Fruit fly (Drosophila melanogaster) whole organism, embryonic: ENCODE measurements around the gene CG10208.

Experiments used
- Abd-B ChIP-seq: fragments of 200-800 bp; sonication (Bioruptor generic); optimal IDR thresholded peaks from 2 replicates; lab custom pipeline; 2018; ENCODE audit warnings: missing biosample characterization, mild to moderate bottlenecking, missing genetic modification characterization, moderate library complexity
- B-H1 ChIP-seq: fragments of 200-800 bp; sonication (Bioruptor generic); IDR thresholded peaks from 3 replicates; pipeline ENCODE4 v1.3.6; 2022; ENCODE audit warnings: missing biosample characterization, missing genetic modification characterization
- Bteb2 ChIP-seq: fragments of 200-800 bp; sonication (Bioruptor generic); optimal IDR thresholded peaks from 2 replicates; lab custom pipeline; 2016; ENCODE audit warnings: missing biosample characterization, missing genetic modification characterization
- CG11398 ChIP-seq: fragments of 200-800 bp; sonication (Bioruptor generic); optimal IDR thresholded peaks from 2 replicates; lab custom pipeline; 2016; ENCODE audit warnings: missing biosample characterization, missing genetic modification characterization
- CG12104 ChIP-seq: fragments of 200-800 bp; sonication (Bioruptor generic); optimal IDR thresholded peaks from 3 replicates; lab custom pipeline; 2016; ENCODE audit warnings: missing biosample characterization, missing genetic modification characterization
- CG12236 ChIP-seq: fragments of 200-800 bp; sonication (Bioruptor generic); optimal IDR thresholded peaks from 2 replicates; lab custom pipeline; 2016; ENCODE audit warnings: missing biosample characterization, missing genetic modification characterization
- CG12391 ChIP-seq: fragments of 200-800 bp; sonication (Bioruptor generic); optimal IDR thresholded peaks from 3 replicates; lab custom pipeline; 2018; ENCODE audit warnings: missing biosample characterization, mild to moderate bottlenecking, missing genetic modification characterization, moderate library complexity
- CG13296 ChIP-seq: fragments of 200-800 bp; sonication (Bioruptor generic); optimal IDR thresholded peaks from 3 replicates; lab custom pipeline; 2018; ENCODE audit warnings: missing biosample characterization, mild to moderate bottlenecking, missing genetic modification characterization
- CG14965 ChIP-seq: fragments of 200-800 bp; sonication (Bioruptor generic); optimal IDR thresholded peaks from 2 replicates; lab custom pipeline; 2016; ENCODE audit warnings: missing biosample characterization, missing genetic modification characterization, borderline replicate concordance
- CG17912 ChIP-seq: fragments of 200-800 bp; sonication (Bioruptor generic); optimal IDR thresholded peaks from 2 replicates; lab custom pipeline; 2018; ENCODE audit warnings: missing biosample characterization, mild to moderate bottlenecking, missing genetic modification characterization
- CG1792 ChIP-seq: fragments of 200-800 bp; sonication (Bioruptor generic); optimal IDR thresholded peaks from 2 replicates; lab custom pipeline; 2016; ENCODE audit warnings: missing biosample characterization, missing genetic modification characterization
- CG18476 ChIP-seq: fragments of 200-800 bp; sonication (Bioruptor generic); optimal IDR thresholded peaks from 2 replicates; lab custom pipeline; 2016; ENCODE audit warnings: missing biosample characterization, mild to moderate bottlenecking, missing genetic modification characterization
- CG2116 ChIP-seq: fragments of 200-800 bp; sonication (Bioruptor generic); optimal IDR thresholded peaks from 3 replicates; lab custom pipeline; 2018; ENCODE audit warnings: missing biosample characterization, mild to moderate bottlenecking, missing genetic modification characterization
- CG2678 ChIP-seq: fragments of 200-800 bp; sonication (Bioruptor generic); optimal IDR thresholded peaks from 3 replicates; lab custom pipeline; 2019; ENCODE audit warnings: missing biosample characterization, mild to moderate bottlenecking, missing genetic modification characterization, moderate library complexity
- CG3163 ChIP-seq: fragments of 200-800 bp; sonication (Bioruptor generic); optimal IDR thresholded peaks from 3 replicates; lab custom pipeline; 2016; ENCODE audit warnings: missing biosample characterization, missing genetic modification characterization
- CG3726 ChIP-seq: fragments of 200-800 bp; sonication (Bioruptor generic); IDR thresholded peaks from 3 replicates; pipeline ENCODE4, ENCODE4 v1.3.6; 2022; ENCODE audit warnings: missing biosample characterization, missing genetic modification characterization
- CG42726 ChIP-seq: fragments of 200-800 bp; sonication (Bioruptor generic); IDR thresholded peaks from 2 replicates; pipeline ENCODE4 v1.3.6; 2022; ENCODE audit warnings: missing biosample characterization, missing genetic modification characterization; ENCODE audit not compliant: partially characterized antibody
- CG7372 ChIP-seq: fragments of 200-800 bp; sonication (Bioruptor generic); IDR thresholded peaks from 2 replicates; pipeline ENCODE4 v1.3.6; 2022; ENCODE audit warnings: missing biosample characterization, missing genetic modification characterization
- CG7556 ChIP-seq: fragments of 200-800 bp; sonication (Bioruptor generic); optimal IDR thresholded peaks from 2 replicates; lab custom pipeline; 2017; ENCODE audit warnings: missing biosample characterization, mild to moderate bottlenecking, missing genetic modification characterization
- CG8290 ChIP-seq, 3 experiments: fragments of 200-800 bp; sonication (Bioruptor generic); optimal IDR thresholded peaks; 2 replicates each; lab custom pipeline; 2016 to 2019; ENCODE audit warnings: missing biosample characterization in 3 of 3, missing genetic modification characterization in 3 of 3, mild to moderate bottlenecking in 2 of 3, moderate library complexity in 1 of 3
- CG9876 ChIP-seq: fragments of 200-800 bp; sonication (Bioruptor generic); optimal IDR thresholded peaks from 2 replicates; lab custom pipeline; 2016; ENCODE audit warnings: missing biosample characterization, missing genetic modification characterization
- Chrac-16 ChIP-seq: fragments of 200-800 bp; sonication (Bioruptor generic); optimal IDR thresholded peaks from 3 replicates; lab custom pipeline; 2016; ENCODE audit warnings: missing biosample characterization, missing genetic modification characterization
- Dip3 ChIP-seq: fragments of 200-800 bp; sonication (Bioruptor generic); optimal IDR thresholded peaks from 3 replicates; lab custom pipeline; 2016; ENCODE audit warnings: missing biosample characterization, missing genetic modification characterization
- E2f2 ChIP-seq: fragments of 200-800 bp; sonication (Bioruptor generic); IDR thresholded peaks from 2 replicates; pipeline ENCODE4 v1.3.6; 2022; ENCODE audit warnings: missing biosample characterization, missing genetic modification characterization
- Fer3 ChIP-seq: fragments of 200-800 bp; sonication (Bioruptor generic); optimal IDR thresholded peaks from 2 replicates; lab custom pipeline; 2018; ENCODE audit warnings: missing biosample characterization, mild to moderate bottlenecking, missing genetic modification characterization, moderate library complexity
- Hand ChIP-seq: fragments of 200-800 bp; sonication (Bioruptor generic); optimal IDR thresholded peaks from 2 replicates; lab custom pipeline; 2017; ENCODE audit warnings: mild to moderate bottlenecking, missing biosample characterization, missing genetic modification reagents, missing genetic modification characterization
- Hmx ChIP-seq: fragments of 200-800 bp; sonication (Bioruptor generic); optimal IDR thresholded peaks from 2 replicates; lab custom pipeline; 2016; ENCODE audit warnings: missing biosample characterization, missing genetic modification characterization
- Lhr ChIP-seq: fragments of 200-800 bp; sonication (Bioruptor generic); optimal IDR thresholded peaks from 3 replicates; lab custom pipeline; 2017; ENCODE audit warnings: mild to moderate bottlenecking, missing biosample characterization, missing genetic modification reagents, missing genetic modification characterization
- Lpt ChIP-seq: fragments of >200 bp; optimal IDR thresholded peaks from 2 replicates; lab custom pipeline; 2018; ENCODE audit warnings: missing biosample characterization, missing genetic modification characterization
- Rfx ChIP-seq: fragments of 200-800 bp; sonication (Bioruptor generic); IDR thresholded peaks from 2 replicates; pipeline ENCODE4 v1.3.6; 2022; ENCODE audit warnings: missing biosample characterization, missing genetic modification characterization
- Six4 ChIP-seq: fragments of 200-800 bp; sonication (Bioruptor generic); optimal IDR thresholded peaks from 2 replicates; lab custom pipeline; 2016; ENCODE audit warnings: missing biosample characterization, missing genetic modification characterization
- Xrp1 ChIP-seq: fragments of 200-800 bp; sonication (Bioruptor generic); IDR thresholded peaks from 2 replicates; pipeline ENCODE4 v1.3.6; 2022; ENCODE audit warnings: missing biosample characterization, missing genetic modification characterization
- corto ChIP-seq: fragments of 200-800 bp; sonication (Bioruptor generic); optimal IDR thresholded peaks from 2 replicates; lab custom pipeline; 2016; ENCODE audit warnings: missing biosample characterization, mild to moderate bottlenecking, missing genetic modification characterization, moderate library complexity
- danr ChIP-seq: fragments of 200-800 bp; sonication (Bioruptor generic); IDR thresholded peaks from 2 replicates; pipeline ENCODE4 v1.3.6; 2022; ENCODE audit warnings: missing biosample characterization, missing genetic modification characterization
- dm ChIP-seq: fragments of 200-800 bp; sonication (Bioruptor generic); optimal IDR thresholded peaks from 3 replicates; lab custom pipeline; 2016; ENCODE audit warnings: missing biosample characterization, missing genetic modification characterization
- ftz-f1 ChIP-seq: fragments of 200-800 bp; sonication (Bioruptor generic); optimal IDR thresholded peaks from 2 replicates; lab custom pipeline; 2016; ENCODE audit warnings: missing biosample characterization, missing genetic modification characterization
- gce ChIP-seq: fragments of 200-800 bp; sonication (Bioruptor generic); IDR thresholded peaks from 3 replicates; pipeline ENCODE4 v1.3.6; 2022; ENCODE audit warnings: missing biosample characterization, missing genetic modification characterization
- gcm2 ChIP-seq: fragments of 200-800 bp; sonication (Bioruptor generic); optimal IDR thresholded peaks from 2 replicates; lab custom pipeline; 2016; ENCODE audit warnings: missing biosample characterization, missing genetic modification characterization
- gt ChIP-seq: fragments of 200-800 bp; sonication (Bioruptor generic); IDR thresholded peaks from 2 replicates; pipeline ENCODE4 v1.3.6; 2022; ENCODE audit warnings: missing biosample characterization, missing genetic modification characterization
- her ChIP-seq: fragments of 200-800 bp; sonication (Bioruptor generic); optimal IDR thresholded peaks from 2 replicates; lab custom pipeline; 2016; ENCODE audit warnings: missing biosample characterization, missing genetic modification characterization
- ken ChIP-seq: fragments of 200-800 bp; sonication (Bioruptor generic); IDR thresholded peaks from 3 replicates; pipeline ENCODE4 v1.3.6; 2022; ENCODE audit warnings: missing biosample characterization, missing genetic modification characterization
- knrl ChIP-seq: fragments of 200-800 bp; sonication (Bioruptor generic); IDR thresholded peaks from 3 replicates; pipeline ENCODE4 v1.3.6; 2022; ENCODE audit warnings: missing biosample characterization, missing genetic modification characterization; ENCODE audit not compliant: partially characterized antibody
- lilli ChIP-seq: fragments of 200-800 bp; sonication (Bioruptor generic); optimal IDR thresholded peaks from 3 replicates; lab custom pipeline; 2016; ENCODE audit warnings: missing biosample characterization, missing genetic modification characterization
- mam ChIP-seq: fragments of 200-800 bp; sonication (Bioruptor generic); optimal IDR thresholded peaks from 3 replicates; lab custom pipeline; 2016; ENCODE audit warnings: missing biosample characterization, missing genetic modification characterization
- peb ChIP-seq: fragments of 200-800 bp; sonication (Bioruptor generic); IDR thresholded peaks from 2 replicates; pipeline ENCODE4 v1.3.6; 2022; ENCODE audit warnings: missing biosample characterization, missing genetic modification characterization
- pho ChIP-seq: fragments of 200-800 bp; sonication (Bioruptor generic); optimal IDR thresholded peaks from 2 replicates; lab custom pipeline; 2016; ENCODE audit warnings: missing biosample characterization, missing genetic modification characterization
- ro ChIP-seq: fragments of 200-800 bp; sonication (Bioruptor generic); IDR thresholded peaks from 2 replicates; pipeline ENCODE4 v1.3.6; 2022; ENCODE audit warnings: missing biosample characterization, missing genetic modification characterization
- tin ChIP-seq: fragments of 200-800 bp; sonication (Bioruptor generic); optimal IDR thresholded peaks from 3 replicates; lab custom pipeline; 2016; ENCODE audit warnings: missing biosample characterization, missing genetic modification characterization
- tx ChIP-seq: fragments of 200-800 bp; sonication (Bioruptor generic); optimal IDR thresholded peaks from 2 replicates; lab custom pipeline; 2016; ENCODE audit warnings: missing biosample characterization, missing genetic modification characterization
- unc-4 ChIP-seq: fragments of 200-800 bp; sonication (Bioruptor generic); IDR thresholded peaks from 2 replicates; pipeline ENCODE4 v1.3.6; 2022; ENCODE audit warnings: missing biosample characterization, missing genetic modification characterization; ENCODE audit not compliant: partially characterized antibody
- zen ChIP-seq: fragments of 200-800 bp; sonication (Bioruptor generic); optimal IDR thresholded peaks from 3 replicates; lab custom pipeline; 2018; ENCODE audit warnings: missing biosample characterization, mild to moderate bottlenecking, missing genetic modification characterization, moderate library complexity

CG10208 gene

dm6 chr3R:23767417-23767853 lies 6.5 kb downstream of the CG10208 start, which contains the start of the genes CG10214 and CG10375 (continued):
- peak; percentile 24 for TF ChIP-seq gcm2
- TF ChIP-seq Fer3 (tag; lab: Kevin White, UChicago) = peak; percentile 67
- peak; percentile 73 for TF ChIP-seq tin (GFP tag; lab: Kevin White, UChicago)
- TF ChIP-seq B-H1 = no peak
- no peak for TF ChIP-seq corto
- TF ChIP-seq peb = no peak
- TF ChIP-seq gt (GFP tag; lab: Robert Waterston, UW) = no peak
- peak; percentile 78 for TF ChIP-seq zen (tag; lab: Kevin White, UChicago)
- TF ChIP-seq CG1792 = peak; percentile 79
- TF ChIP-seq CG2116 (GFP tag; lab: Kevin White, UChicago) = peak; percentile 69
- TF ChIP-seq danr (GFP tag; lab: Robert Waterston, UW) = 0 out of 2 replicates have a peak, but pooled peaks have one; percentile 23
- TF ChIP-seq CG7556 (GFP tag; lab: Kevin White, UChicago) = peak; percentile 58
- peak; percentile 85 for TF ChIP-seq CG8290 (GFP tag; optimal IDR thresholded peaks at IDR 0.05; lab: Kevin White, UChicago)
- peak; percentile 57 to 92 for TF ChIP-seq CG8290 (tag; optimal IDR thresholded peaks at IDR 0.05; lab: Kevin White, UChicago)
- TF ChIP-seq CG12391 = peak; percentile 86
- peak; percentile 97 for TF ChIP-seq dm (GFP tag; lab: Kevin White, UChicago)
- peak; percentile 74 for TF ChIP-seq CG2678 (tag; lab: Kevin White, UChicago)
- peak; percentile 75 for TF ChIP-seq Rfx (GFP tag; lab: Robert Waterston, UW)
- peak; percentile 87 for TF ChIP-seq mam
- TF ChIP-seq Lpt (GFP tag; lab: Kevin White, UChicago) = no peak
- peak; percentile 27 for TF ChIP-seq CG12104
- peak; percentile 70 for TF ChIP-seq Chrac-16
- TF ChIP-seq pho = peak; percentile 81
- no peak for TF ChIP-seq CG42726 (GFP tag; lab: Robert Waterston, UW)
- TF ChIP-seq CG14965 (GFP tag; lab: Kevin White, UChicago) = no peak
- TF ChIP-seq CG12236 (GFP tag; lab: Kevin White, UChicago) = peak; percentile 13
- peak; percentile 74 for TF ChIP-seq CG9876 (GFP tag; lab: Kevin White, UChicago)
- TF ChIP-seq tx (GFP tag; lab: Kevin White, UChicago) = peak; percentile 81
- no peak for TF ChIP-seq Hand (GFP tag; lab: Kevin White, UChicago)
- TF ChIP-seq her (GFP tag; lab: Kevin White, UChicago) = peak; percentile 82
- TF ChIP-seq CG3163 (GFP tag; lab: Kevin White, UChicago) = peak; percentile 47
- peak; percentile 46 for TF ChIP-seq Hmx (GFP tag; lab: Kevin White, UChicago)
- peak; percentile 43; the same call in 1 of the 3 replicates for TF ChIP-seq ken (GFP tag; lab: Robert Waterston, UW)
- TF ChIP-seq Abd-B (GFP tag; lab: Kevin White, UChicago) = peak; percentile 75
- peak; percentile 58; the same call in 1 of the 2 replicates for TF ChIP-seq unc-4 (GFP tag; lab: Robert Waterston, UW)
- peak; percentile 90 for TF ChIP-seq lilli (GFP tag; lab: Kevin White, UChicago)
- no peak for TF ChIP-seq CG3726
- peak; percentile 53 for TF ChIP-seq Lhr (GFP tag; lab: Kevin White, UChicago)
- TF ChIP-seq CG13296 (GFP tag; lab: Kevin White, UChicago) = peak; percentile 31
- TF ChIP-seq ro (GFP tag; lab: Robert Waterston, UW) = no peak
- peak; percentile 45; the same call in 1 of the 2 replicates for TF ChIP-seq CG7372 (GFP tag; lab: Robert Waterston, UW)
- TF ChIP-seq Xrp1 (GFP tag; lab: Robert Waterston, UW) = peak; percentile 62; the same call in 1 of the 2 replicates
- peak; percentile 25 for TF ChIP-seq ftz-f1 (GFP tag; lab: Kevin White, UChicago)
- TF ChIP-seq CG18476 = peak; percentile 46
- peak; percentile 64 for TF ChIP-seq CG11398 (GFP tag; lab: Kevin White, UChicago)
- TF ChIP-seq gce (GFP tag; lab: Robert Waterston, UW) = no peak; the same call in 2 of the 3 replicates
- TF ChIP-seq Dip3 (GFP tag; lab: Kevin White, UChicago) = peak; percentile 80
- TF ChIP-seq E2f2 = peak; percentile 69
- TF ChIP-seq Six4 = peak; percentile 65
- peak; percentile 49; the same call in 1 of the 3 replicates for TF ChIP-seq knrl (GFP tag; lab: Robert Waterston, UW)
- peak; percentile 8 for TF ChIP-seq CG17912
- TF ChIP-seq Bteb2 (GFP tag; lab: Kevin White, UChicago) = peak; percentile 76
